Worm (Caenorhabditis elegans) whole organism, late embryonic: ENCODE measurements around the gene T27E7.9.

ENCODE experiments used
- ama-1 ChIP-seq: fragments of 150-350 bp; optimal IDR thresholded peaks from 2 replicates; lab custom pipeline; 2014
- ceh-18 ChIP-seq: sonication (generic microtip); optimal IDR thresholded peaks from 2 replicates; lab custom pipeline; 2016; ENCODE audit warnings: missing genetic modification characterization, missing compliant biosample characterization
- ceh-19 ChIP-seq: fragments of 200-800 bp; sonication (Bioruptor generic); optimal IDR thresholded peaks from 2 replicates; lab custom pipeline; 2018; ENCODE audit warnings: mild to moderate bottlenecking, missing genetic modification characterization, missing compliant biosample characterization
- ceh-22 ChIP-seq: sonication (generic microtip); optimal IDR thresholded peaks from 2 replicates; lab custom pipeline; 2017; ENCODE audit warnings: missing biosample characterization, missing genetic modification characterization
- ceh-45 ChIP-seq: fragments of 200-800 bp; sonication (Bioruptor generic); IDR thresholded peaks from 2 replicates; pipeline ENCODE4 v1.3.6; 2022; ENCODE audit warnings: missing genetic modification reagents, missing genetic modification characterization, missing compliant biosample characterization
- dmd-4 ChIP-seq: sonication (generic microtip); optimal IDR thresholded peaks from 2 replicates; lab custom pipeline; 2016; ENCODE audit warnings: borderline replicate concordance, missing genetic modification characterization, missing compliant biosample characterization
- nhr-232 ChIP-seq: sonication (generic microtip); optimal IDR thresholded peaks from 2 replicates; lab custom pipeline; 2016; ENCODE audit warnings: missing genetic modification characterization, missing compliant biosample characterization
- pqm-1 ChIP-seq: sonication (generic microtip); optimal IDR thresholded peaks from 2 replicates; lab custom pipeline; 2016; ENCODE audit warnings: missing genetic modification characterization, missing compliant biosample characterization
- rnt-1 ChIP-seq: sonication (generic microtip); optimal IDR thresholded peaks from 2 replicates; lab custom pipeline; 2016; ENCODE audit warnings: missing genetic modification characterization, missing compliant biosample characterization
- unc-55 ChIP-seq: sonication (generic microtip); optimal IDR thresholded peaks from 2 replicates; lab custom pipeline; 2017; ENCODE audit warnings: missing biosample characterization, missing genetic modification reagents, missing genetic modification characterization
- unc-86 ChIP-seq: sonication (generic microtip); optimal IDR thresholded peaks from 2 replicates; lab custom pipeline; 2016; ENCODE audit warnings: missing genetic modification characterization, missing compliant biosample characterization

DNA sequence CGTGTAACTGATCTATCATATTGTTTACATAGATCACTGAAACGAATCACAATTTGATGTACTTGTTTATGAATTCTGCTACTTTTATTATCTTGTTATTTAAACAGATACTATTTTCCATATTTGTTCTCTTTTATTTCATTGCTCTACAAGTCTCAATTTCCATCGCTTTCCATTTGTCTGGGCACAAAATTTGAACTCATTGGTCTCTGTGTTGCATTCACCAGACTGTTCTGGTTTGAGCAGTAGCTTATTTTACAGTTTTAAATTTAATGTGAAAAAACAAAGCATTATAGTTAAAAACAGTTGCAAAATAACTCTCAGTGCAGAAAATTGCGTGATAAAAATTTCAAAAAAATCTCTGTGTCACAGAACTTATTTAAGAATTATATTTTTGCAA, 38.4 kb upstream of the T27E7.9 start:
- TF ChIP-seq ceh-19 (GFP tag; lab: Kevin White, UChicago) (no peak), ceh-45 (GFP tag; lab: Robert Waterston, UW) (no peak), dmd-4 (tag; lab: Kevin White, UChicago) (no peak), ceh-18 (no peak), unc-55 (no peak), unc-86 (no peak), ceh-22 (no peak), ama-1 (no peak), nhr-232 (tag; lab: Kevin White, UChicago) (no peak), pqm-1 (tag; lab: Kevin White, UChicago) (no peak), rnt-1 (tag; lab: Kevin White, UChicago) (no peak)
